Worm (Caenorhabditis elegans) whole organism, mixed stage, embryonic: ENCODE results near the gene srh-154.
"Not testable (repeated sequence)": the region's sequence is repeated elsewhere in the genome, so short reads cannot be mapped to it uniquely, and the experiment has no call there.

ENCODE experiments used
- M03D4.4 ChIP-seq: sonication (generic microtip); optimal IDR thresholded peaks from 2 replicates; lab custom pipeline; 2017; ENCODE audit warnings: mild to moderate bottlenecking, missing genetic modification characterization, missing compliant biosample characterization
- bed-3 ChIP-seq: fragments of 200-800 bp; sonication (Bioruptor generic); optimal IDR thresholded peaks from 3 replicates; lab custom pipeline; 2018; ENCODE audit warnings: mild to moderate bottlenecking, missing genetic modification characterization, moderate library complexity, missing compliant biosample characterization
- blmp-1 ChIP-seq: fragments of 150-350 bp; optimal IDR thresholded peaks from 2 replicates; lab custom pipeline; 2014; ENCODE audit warnings: missing biosample characterization, missing genetic modification characterization
- ceh-39 ChIP-seq: fragments of 150-350 bp; optimal IDR thresholded peaks from 2 replicates; lab custom pipeline; 2014; ENCODE audit warnings: missing biosample characterization, missing genetic modification characterization
- ceh-43 ChIP-seq: fragments of 200-800 bp; sonication (Bioruptor generic); optimal IDR thresholded peaks from 2 replicates; lab custom pipeline; 2018; ENCODE audit warnings: mild to moderate bottlenecking, missing genetic modification characterization, moderate library complexity, missing compliant biosample characterization
- ces-1 ChIP-seq: fragments of 150-350 bp; optimal IDR thresholded peaks from 2 replicates; lab custom pipeline; 2014; ENCODE audit warnings: missing biosample characterization, missing genetic modification reagents, missing genetic modification characterization
- cnd-1 ChIP-seq: fragments of 200-800 bp; sonication (Bioruptor generic); optimal IDR thresholded peaks from 2 replicates; lab custom pipeline; 2018; ENCODE audit warnings: mild to moderate bottlenecking, missing genetic modification characterization, missing compliant biosample characterization
- drap-1 ChIP-seq: fragments of 200-800 bp; sonication (Bioruptor generic); optimal IDR thresholded peaks from 3 replicates; lab custom pipeline; 2018; ENCODE audit warnings: mild to moderate bottlenecking, missing genetic modification characterization, missing compliant biosample characterization
- elt-1 ChIP-seq: sonication (generic microtip); optimal IDR thresholded peaks from 2 replicates; lab custom pipeline; 2017; ENCODE audit warnings: missing genetic modification characterization, mild to moderate bottlenecking, missing compliant biosample characterization, antibody characterized with exemption, moderate library complexity, borderline replicate concordance; ENCODE audit not compliant: insufficient read depth
- elt-3 ChIP-seq: fragments of 150-350 bp; optimal IDR thresholded peaks from 2 replicates; lab custom pipeline; 2014; ENCODE audit warnings: missing biosample characterization, missing genetic modification characterization
- ham-2 ChIP-seq: fragments of 200-800 bp; sonication (Bioruptor generic); optimal IDR thresholded peaks from 2 replicates; lab custom pipeline; 2018; ENCODE audit warnings: mild to moderate bottlenecking, missing genetic modification characterization, missing compliant biosample characterization
- hlh-1 ChIP-seq: fragments of 150-350 bp; optimal IDR thresholded peaks from 2 replicates; lab custom pipeline; 2014; ENCODE audit warnings: missing biosample characterization, missing genetic modification reagents, missing genetic modification characterization
- lin-13 ChIP-seq: fragments of 150-350 bp; optimal IDR thresholded peaks from 2 replicates; lab custom pipeline; 2014; ENCODE audit warnings: missing biosample characterization, missing genetic modification characterization
- lin-32 ChIP-seq: fragments of 200-800 bp; sonication (Bioruptor generic); optimal IDR thresholded peaks from 2 replicates; lab custom pipeline; 2018; ENCODE audit warnings: mild to moderate bottlenecking, missing genetic modification characterization, missing compliant biosample characterization
- lsy-2 ChIP-seq: fragments of 150-350 bp; optimal IDR thresholded peaks from 2 replicates; lab custom pipeline; 2014; ENCODE audit warnings: missing biosample characterization, missing genetic modification characterization
- mab-5 ChIP-seq: fragments of 150-350 bp; optimal IDR thresholded peaks from 2 replicates; lab custom pipeline; 2014; ENCODE audit warnings: missing biosample characterization, missing genetic modification characterization
- mep-1 ChIP-seq: fragments of 150-350 bp; optimal IDR thresholded peaks from 2 replicates; lab custom pipeline; 2017; ENCODE audit warnings: missing biosample characterization, missing genetic modification reagents, missing genetic modification characterization, inconsistent platforms
- mls-2 ChIP-seq: sonication (generic microtip); optimal IDR thresholded peaks from 2 replicates; lab custom pipeline; 2016; ENCODE audit warnings: mild to moderate bottlenecking, missing genetic modification characterization, moderate library complexity, missing compliant biosample characterization
- nhr-12 ChIP-seq: fragments of 150-350 bp; optimal IDR thresholded peaks from 2 replicates; lab custom pipeline; 2014; ENCODE audit warnings: missing biosample characterization, missing genetic modification characterization
- nhr-2 ChIP-seq: fragments of 150-350 bp; optimal IDR thresholded peaks from 2 replicates; lab custom pipeline; 2014; ENCODE audit warnings: missing biosample characterization, missing genetic modification characterization
- nhr-237 ChIP-seq: fragments of 150-350 bp; optimal IDR thresholded peaks from 2 replicates; lab custom pipeline; 2014; ENCODE audit warnings: missing biosample characterization, missing genetic modification characterization
- pha-4 ChIP-seq: fragments of 150-350 bp; optimal IDR thresholded peaks from 2 replicates; lab custom pipeline; 2018; ENCODE audit warnings: missing biosample characterization, missing genetic modification reagents, missing genetic modification characterization
- sem-2 ChIP-seq: fragments of 200-800 bp; sonication (Bioruptor generic); optimal IDR thresholded peaks from 2 replicates; lab custom pipeline; 2018; ENCODE audit warnings: mild to moderate bottlenecking, missing genetic modification characterization, missing compliant biosample characterization
- snpc-4 ChIP-seq: fragments of 150-350 bp; optimal IDR thresholded peaks from 2 replicates; lab custom pipeline; 2014; ENCODE audit warnings: missing biosample characterization, missing genetic modification characterization
- tbx-8 ChIP-seq: fragments of 200-800 bp; sonication (Bioruptor generic); optimal IDR thresholded peaks from 2 replicates; lab custom pipeline; 2018; ENCODE audit warnings: mild to moderate bottlenecking, missing genetic modification characterization, moderate library complexity, missing compliant biosample characterization
- unc-120 ChIP-seq: sonication (generic microtip); optimal IDR thresholded peaks from 2 replicates; lab custom pipeline; 2017; ENCODE audit warnings: missing genetic modification characterization, missing compliant biosample characterization; ENCODE audit not compliant: poor library complexity, severe bottlenecking
- unc-39 ChIP-seq: fragments of 150-350 bp; optimal IDR thresholded peaks from 2 replicates; lab custom pipeline; 2014; ENCODE audit warnings: missing biosample characterization, missing genetic modification characterization
- unc-62 ChIP-seq: fragments of 150-350 bp; optimal IDR thresholded peaks from 2 replicates; lab custom pipeline; 2014; ENCODE audit warnings: missing biosample characterization, missing genetic modification reagents, missing genetic modification characterization
- zip-8 ChIP-seq: fragments of 150-350 bp; optimal IDR thresholded peaks from 2 replicates; lab custom pipeline; 2014; ENCODE audit warnings: missing biosample characterization, missing genetic modification characterization
- ztf-11 ChIP-seq: fragments of 150-350 bp; optimal IDR thresholded peaks from 2 replicates; lab custom pipeline; 2014; ENCODE audit warnings: missing biosample characterization, missing genetic modification characterization

Gene srh-154

ce11 chrV:17456197-17456596, 16.7 kb downstream of the srh-154 start, which contains the start of gene srh-203:
srh-203 (minus strand) TSS chrV:17456297.
- TF ChIP-seq unc-39, elt-3, nhr-12 (tag; lab: Kevin White, UChicago): not testable (repeated sequence)

ce11 chrV:17458069-17458468, 18.6 kb downstream of the srh-154 start, which contains the start of gene str-200:
str-200 (minus strand) TSS chrV:17458169.
- TF ChIP-seq hlh-1 (tag; lab: Kevin White, UChicago) (no peak), unc-39 (tag; lab: Kevin White, UChicago) (no peak), nhr-12 (tag; lab: Kevin White, UChicago) (no peak), ces-1 (GFP tag; lab: Kevin White, UChicago) (no peak), elt-3 (tag; lab: Kevin White, UChicago) (no peak), snpc-4 (tag; lab: Kevin White, UChicago) (no peak), ceh-39 (tag; lab: Kevin White, UChicago) (no peak), lin-13 (tag; lab: Kevin White, UChicago) (no peak), mls-2 (tag; lab: Kevin White, UChicago) (no peak), drap-1 (GFP tag; lab: Kevin White, UChicago) (no peak), nhr-237 (tag; lab: Kevin White, UChicago) (no peak)

ce11 chrV:17460061-17460460, 20.6 kb downstream of the srh-154 start, which contains the start of gene srz-48:
srz-48 (minus strand) TSS chrV:17460161.
- no peak for TF ChIP-seq ham-2 (GFP tag; lab: Kevin White, UChicago)
- no peak for TF ChIP-seq ztf-11 (tag; lab: Kevin White, UChicago)
- no peak for TF ChIP-seq tbx-8

- TF ChIP-seq drap-1 (GFP tag; lab: Kevin White, UChicago); nhr-237 (tag; lab: Kevin White, UChicago); nhr-2 (tag; lab: Kevin White, UChicago): not testable (repeated sequence)
- TF ChIP-seq, all 35 proteins: peak for 0; not testable (repeated sequence) for 35
These were observed 24.8 kb downstream of the srh-154 start, which contains the start of gene F20E11.7 for ce11 chrV:17464278-17464677. F20E11.7 (plus strand) TSS chrV:17464578.

- TF ChIP-seq sem-2 (GFP tag; lab: Kevin White, UChicago) (no peak), blmp-1 (tag; lab: Kevin White, UChicago) (no peak), ceh-43 (no peak), lin-13 (tag; lab: Kevin White, UChicago) (no peak), lin-32 (GFP tag; lab: Kevin White, UChicago) (no peak)
These were observed 27.2 kb downstream of the srh-154 start, which contains the start of gene srw-72 for ce11 chrV:17466751-17467150. srw-72 (plus strand) TSS chrV:17467051.

- no peak for TF ChIP-seq mab-5
- TF ChIP-seq ham-2 (GFP tag; lab: Kevin White, UChicago) = no peak
- no peak for TF ChIP-seq M03D4.4 (tag; lab: Kevin White, UChicago)
- TF ChIP-seq drap-1 (GFP tag; lab: Kevin White, UChicago) = no peak
- TF ChIP-seq snpc-4 (tag; lab: Kevin White, UChicago) = no peak
- TF ChIP-seq pha-4 = no peak
- TF ChIP-seq sem-2 (GFP tag; lab: Kevin White, UChicago) = no peak
- no peak for TF ChIP-seq lsy-2 (tag; lab: Kevin White, UChicago)
- TF ChIP-seq unc-62 = no peak
- TF ChIP-seq elt-1 (tag; lab: Kevin White, UChicago) = no peak
- no peak for TF ChIP-seq zip-8
- TF ChIP-seq ceh-43 = no peak
- TF ChIP-seq, all 35 proteins: peak for 0
These were observed 28.4 kb downstream of the srh-154 start for ce11 chrV:17467881-17468280.

- no peak for TF ChIP-seq ceh-43
- no peak for TF ChIP-seq lin-32 (GFP tag; lab: Kevin White, UChicago)
- TF ChIP-seq nhr-2 (tag; lab: Kevin White, UChicago) = no peak
- no peak for TF ChIP-seq elt-1 (tag; lab: Kevin White, UChicago)
- no peak for TF ChIP-seq ceh-39 (tag; lab: Kevin White, UChicago)
- TF ChIP-seq bed-3 (GFP tag; lab: Kevin White, UChicago) = no peak
- no peak for TF ChIP-seq cnd-1 (tag; lab: Kevin White, UChicago)
- TF ChIP-seq snpc-4 (tag; lab: Kevin White, UChicago) = no peak
- TF ChIP-seq zip-8 = no peak
- no peak for TF ChIP-seq nhr-237 (tag; lab: Kevin White, UChicago)
- TF ChIP-seq sem-2 (GFP tag; lab: Kevin White, UChicago) = no peak
- no peak for TF ChIP-seq drap-1 (GFP tag; lab: Kevin White, UChicago)
- TF ChIP-seq mep-1 = no peak
- no peak for TF ChIP-seq unc-120
- TF ChIP-seq M03D4.4 (tag; lab: Kevin White, UChicago) = no peak
- TF ChIP-seq blmp-1 (tag; lab: Kevin White, UChicago) = no peak
- TF ChIP-seq pha-4 = no peak
These were observed 29.7 kb downstream of the srh-154 start, which contains the start of gene F20E11.17 for ce11 chrV:17469180-17469579. F20E11.17 (minus strand) TSS chrV:17469280.
